Fruit fly (Drosophila melanogaster) whole organism, embryonic: ENCODE results near the gene Shaw.

ENCODE experiments used
- Bdp1 ChIP-seq: fragments of 200-800 bp; sonication (Bioruptor generic); optimal IDR thresholded peaks from 3 replicates; lab custom pipeline; 2016; ENCODE audit warnings: missing biosample characterization, missing genetic modification characterization
- C15 ChIP-seq: fragments of 200-800 bp; sonication (Bioruptor generic); IDR thresholded peaks from 3 replicates; pipeline ENCODE4 v1.3.6; 2022; ENCODE audit warnings: missing biosample characterization, missing genetic modification characterization
- CG10147 ChIP-seq: fragments of 200-800 bp; sonication (Bioruptor generic); optimal IDR thresholded peaks from 2 replicates; lab custom pipeline; 2019; ENCODE audit warnings: missing biosample characterization, mild to moderate bottlenecking, missing genetic modification characterization, moderate library complexity
- CG10209 ChIP-seq: fragments of 200-800 bp; sonication (Bioruptor generic); optimal IDR thresholded peaks from 3 replicates; lab custom pipeline; 2017; ENCODE audit warnings: missing biosample characterization, mild to moderate bottlenecking, missing genetic modification characterization, missing genetic modification reagents
- CG10321 ChIP-seq: fragments of 200-800 bp; sonication (Bioruptor generic); IDR thresholded peaks from 2 replicates; pipeline ENCODE4 v1.3.6; 2022; ENCODE audit warnings: missing biosample characterization, missing genetic modification characterization
- CG10366 ChIP-seq: fragments of 200-800 bp; sonication (Bioruptor generic); IDR thresholded peaks from 2 replicates; pipeline ENCODE4 v1.3.6; 2022; ENCODE audit warnings: missing biosample characterization, missing genetic modification characterization
- CG10431 ChIP-seq: fragments of 200-800 bp; sonication (Bioruptor generic); optimal IDR thresholded peaks from 3 replicates; lab custom pipeline; 2018; ENCODE audit warnings: missing biosample characterization, mild to moderate bottlenecking, missing genetic modification characterization
- CG12104 ChIP-seq: fragments of 200-800 bp; sonication (Bioruptor generic); optimal IDR thresholded peaks from 3 replicates; lab custom pipeline; 2016; ENCODE audit warnings: missing biosample characterization, missing genetic modification characterization
- CG12236 ChIP-seq: fragments of 200-800 bp; sonication (Bioruptor generic); optimal IDR thresholded peaks from 2 replicates; lab custom pipeline; 2016; ENCODE audit warnings: missing biosample characterization, missing genetic modification characterization
- CG1233 ChIP-seq: fragments of 200-800 bp; sonication (Bioruptor generic); optimal IDR thresholded peaks from 4 replicates; lab custom pipeline; 2018; ENCODE audit warnings: missing biosample characterization, mild to moderate bottlenecking, missing genetic modification characterization
- CG13296 ChIP-seq: fragments of 200-800 bp; sonication (Bioruptor generic); optimal IDR thresholded peaks from 3 replicates; lab custom pipeline; 2018; ENCODE audit warnings: missing biosample characterization, mild to moderate bottlenecking, missing genetic modification characterization
- CG15696 ChIP-seq: fragments of 200-800 bp; sonication (Bioruptor generic); optimal IDR thresholded peaks from 2 replicates; lab custom pipeline; 2019; ENCODE audit warnings: missing biosample characterization, mild to moderate bottlenecking, missing genetic modification characterization, moderate library complexity
- CG1647 ChIP-seq: fragments of 200-800 bp; sonication (Bioruptor generic); optimal IDR thresholded peaks from 3 replicates; lab custom pipeline; 2016; ENCODE audit warnings: missing biosample characterization, missing genetic modification characterization
- CG17359 ChIP-seq: fragments of 200-800 bp; sonication (Bioruptor generic); optimal IDR thresholded peaks from 3 replicates; lab custom pipeline; 2018; ENCODE audit warnings: missing biosample characterization, mild to moderate bottlenecking, missing genetic modification characterization, moderate library complexity
- CG17912 ChIP-seq: fragments of 200-800 bp; sonication (Bioruptor generic); optimal IDR thresholded peaks from 2 replicates; lab custom pipeline; 2018; ENCODE audit warnings: missing biosample characterization, mild to moderate bottlenecking, missing genetic modification characterization
- CG31224 ChIP-seq: fragments of 200-800 bp; sonication (Bioruptor generic); IDR thresholded peaks from 2 replicates; pipeline ENCODE4 v1.3.6; 2022; ENCODE audit warnings: missing biosample characterization, missing genetic modification characterization
- CG32772 ChIP-seq: fragments of 200-800 bp; sonication (Bioruptor generic); IDR thresholded peaks from 2 replicates; pipeline ENCODE4 v1.3.6; 2022; ENCODE audit warnings: missing biosample characterization, missing genetic modification characterization
- CG3281 ChIP-seq: fragments of 200-800 bp; sonication (Bioruptor generic); optimal IDR thresholded peaks from 3 replicates; lab custom pipeline; 2017; ENCODE audit warnings: missing biosample characterization, mild to moderate bottlenecking, missing genetic modification characterization
- CG33213 ChIP-seq: fragments of 200-800 bp; sonication (Bioruptor generic); optimal IDR thresholded peaks from 3 replicates; lab custom pipeline; 2016; ENCODE audit warnings: missing biosample characterization, missing genetic modification characterization
- CG4730 ChIP-seq: fragments of 200-800 bp; sonication (Bioruptor generic); IDR thresholded peaks from 2 replicates; pipeline ENCODE4 v1.3.6; 2022; ENCODE audit warnings: missing biosample characterization, missing genetic modification characterization
- CG5180 ChIP-seq: fragments of 200-800 bp; sonication (Bioruptor generic); optimal IDR thresholded peaks from 3 replicates; lab custom pipeline; 2017; ENCODE audit warnings: missing biosample characterization, missing genetic modification characterization, mild to moderate bottlenecking, moderate library complexity, missing genetic modification reagents
- CG6683 ChIP-seq: fragments of 200-800 bp; sonication (Bioruptor generic); optimal IDR thresholded peaks from 2 replicates; lab custom pipeline; 2017; ENCODE audit warnings: missing biosample characterization, mild to moderate bottlenecking, missing genetic modification characterization, missing genetic modification reagents
- CG9817 ChIP-seq: fragments of 200-800 bp; sonication (Bioruptor generic); optimal IDR thresholded peaks from 2 replicates; lab custom pipeline; 2018; ENCODE audit warnings: missing biosample characterization, mild to moderate bottlenecking, missing genetic modification characterization, moderate library complexity
- CHES-1-like ChIP-seq: fragments of 200-800 bp; sonication (Bioruptor generic); optimal IDR thresholded peaks from 2 replicates; lab custom pipeline; 2016; ENCODE audit warnings: missing biosample characterization, missing genetic modification characterization
- Kr ChIP-seq: fragments of 200-800 bp; sonication (Bioruptor generic); optimal IDR thresholded peaks from 2 replicates; lab custom pipeline; 2017; ENCODE audit warnings: missing biosample characterization, mild to moderate bottlenecking, missing genetic modification characterization
- Scr ChIP-seq: fragments of 200-800 bp; sonication (Bioruptor generic); IDR thresholded peaks from 2 replicates; pipeline ENCODE4 v1.3.6; 2022; ENCODE audit warnings: missing biosample characterization, missing genetic modification characterization; ENCODE audit not compliant: partially characterized antibody
- Xrp1 ChIP-seq: fragments of 200-800 bp; sonication (Bioruptor generic); IDR thresholded peaks from 2 replicates; pipeline ENCODE4 v1.3.6; 2022; ENCODE audit warnings: missing biosample characterization, missing genetic modification characterization
- al ChIP-seq: fragments of 200-800 bp; sonication (Bioruptor generic); IDR thresholded peaks from 2 replicates; pipeline ENCODE4 v1.3.6; 2022; ENCODE audit warnings: missing biosample characterization, missing genetic modification characterization
- ato ChIP-seq: fragments of 200-800 bp; sonication (Bioruptor generic); IDR thresholded peaks from 2 replicates; pipeline ENCODE4 v1.3.6; 2022; ENCODE audit warnings: missing biosample characterization, missing genetic modification characterization; ENCODE audit not compliant: partially characterized antibody
- cato ChIP-seq: fragments of 200-800 bp; sonication (Bioruptor generic); optimal IDR thresholded peaks from 2 replicates; lab custom pipeline; 2016; ENCODE audit warnings: missing biosample characterization, missing genetic modification characterization, borderline replicate concordance
- chm ChIP-seq: fragments of 200-800 bp; sonication (Bioruptor generic); IDR thresholded peaks from 2 replicates; pipeline ENCODE4 v1.3.6; 2022; ENCODE audit warnings: missing biosample characterization, missing genetic modification characterization
- dan ChIP-seq: fragments of 200-800 bp; sonication (Bioruptor generic); IDR thresholded peaks from 2 replicates; pipeline ENCODE4 v1.3.6; 2022; ENCODE audit warnings: missing biosample characterization, missing genetic modification characterization
- danr ChIP-seq: fragments of 200-800 bp; sonication (Bioruptor generic); IDR thresholded peaks from 2 replicates; pipeline ENCODE4 v1.3.6; 2022; ENCODE audit warnings: missing biosample characterization, missing genetic modification characterization
- fd3F ChIP-seq: fragments of 200-800 bp; sonication (Bioruptor generic); optimal IDR thresholded peaks from 2 replicates; lab custom pipeline; 2018; ENCODE audit warnings: missing biosample characterization, mild to moderate bottlenecking, missing genetic modification characterization, moderate library complexity
- gsb-n ChIP-seq: fragments of 200-800 bp; sonication (Bioruptor generic); optimal IDR thresholded peaks from 3 replicates; lab custom pipeline; 2018; ENCODE audit warnings: missing biosample characterization, mild to moderate bottlenecking, missing genetic modification characterization
- hth ChIP-seq: fragments of >200 bp; optimal IDR thresholded peaks from 2 replicates; lab custom pipeline; 2017; ENCODE audit warnings: inconsistent platforms
- kay ChIP-seq: fragments of 200-800 bp; sonication (Bioruptor generic); optimal IDR thresholded peaks from 2 replicates; lab custom pipeline; 2016; ENCODE audit warnings: missing biosample characterization, missing genetic modification characterization
- klu ChIP-seq: fragments of 200-800 bp; sonication (Bioruptor generic); IDR thresholded peaks from 2 replicates; pipeline ENCODE4 v1.3.6; 2022; ENCODE audit warnings: missing biosample characterization, missing genetic modification characterization
- lab ChIP-seq: fragments of 200-800 bp; sonication (Bioruptor generic); optimal IDR thresholded peaks from 3 replicates; lab custom pipeline; 2017; ENCODE audit warnings: missing biosample characterization, missing genetic modification characterization, mild to moderate bottlenecking, moderate library complexity, missing genetic modification reagents
- lmd ChIP-seq: fragments of 200-800 bp; sonication (Bioruptor generic); IDR thresholded peaks from 2 replicates; pipeline ENCODE4 v1.3.6; 2022; ENCODE audit warnings: missing biosample characterization, missing genetic modification characterization
- lov ChIP-seq, 2 experiments: fragments of 200-800 bp in 1 of 2; fragments of >200 bp in 1 of 2; sonication (Bioruptor generic) in 1 of 2; IDR thresholded peaks in 1 of 2; optimal IDR thresholded peaks in 1 of 2; 2 replicates in 1 of 2; 3 replicates in 1 of 2; pipeline versions ENCODE4 v1.3.6 to Lab custom; 2017 to 2022; ENCODE audit warnings: missing biosample characterization in 1 of 2, missing genetic modification characterization in 1 of 2
- pnt ChIP-seq: fragments of 200-800 bp; sonication (Bioruptor generic); optimal IDR thresholded peaks from 3 replicates; lab custom pipeline; 2016; ENCODE audit warnings: missing biosample characterization, missing genetic modification characterization
- rib ChIP-seq: fragments of 200-800 bp; sonication (Bioruptor generic); IDR thresholded peaks from 2 replicates; pipeline ENCODE4 v1.3.6; 2022; ENCODE audit warnings: missing biosample characterization, missing genetic modification characterization
- sd ChIP-seq: fragments of 200-800 bp; sonication (Bioruptor generic); optimal IDR thresholded peaks from 3 replicates; lab custom pipeline; 2018; ENCODE audit warnings: missing biosample characterization, mild to moderate bottlenecking, missing genetic modification characterization, moderate library complexity
- sens ChIP-seq: fragments of 200-800 bp; sonication (Bioruptor generic); peaks from one replicate; lab custom pipeline; 2016; ENCODE audit warnings: missing biosample characterization, missing genetic modification characterization
- sens-2 ChIP-seq: fragments of 200-800 bp; sonication (Bioruptor generic); IDR thresholded peaks from 2 replicates; pipeline ENCODE4 v1.3.6; 2022; ENCODE audit warnings: missing biosample characterization, missing genetic modification characterization
- slou ChIP-seq: fragments of 200-800 bp; sonication (Bioruptor generic); optimal IDR thresholded peaks from 3 replicates; lab custom pipeline; 2016; ENCODE audit warnings: missing biosample characterization, missing genetic modification characterization
- ssp ChIP-seq: fragments of 200-800 bp; sonication (Bioruptor generic); IDR thresholded peaks from 2 replicates; pipeline ENCODE4 v1.3.6; 2022; ENCODE audit warnings: missing biosample characterization, missing genetic modification characterization
- stc ChIP-seq: fragments of 200-800 bp; sonication (Bioruptor generic); IDR thresholded peaks from 2 replicates; pipeline ENCODE4 v1.3.6; 2022; ENCODE audit warnings: missing biosample characterization, missing genetic modification characterization
- tll ChIP-seq, 2 experiments: fragments of 200-800 bp in 1 of 2; fragments of >200 bp in 1 of 2; sonication (Bioruptor generic) in 1 of 2; optimal IDR thresholded peaks; 2 replicates each; lab custom pipeline; 2017 to 2019; ENCODE audit warnings: missing biosample characterization in 2 of 2, missing genetic modification characterization in 2 of 2, mild to moderate bottlenecking in 1 of 2, moderate library complexity in 1 of 2

The Shaw gene

DNA sequence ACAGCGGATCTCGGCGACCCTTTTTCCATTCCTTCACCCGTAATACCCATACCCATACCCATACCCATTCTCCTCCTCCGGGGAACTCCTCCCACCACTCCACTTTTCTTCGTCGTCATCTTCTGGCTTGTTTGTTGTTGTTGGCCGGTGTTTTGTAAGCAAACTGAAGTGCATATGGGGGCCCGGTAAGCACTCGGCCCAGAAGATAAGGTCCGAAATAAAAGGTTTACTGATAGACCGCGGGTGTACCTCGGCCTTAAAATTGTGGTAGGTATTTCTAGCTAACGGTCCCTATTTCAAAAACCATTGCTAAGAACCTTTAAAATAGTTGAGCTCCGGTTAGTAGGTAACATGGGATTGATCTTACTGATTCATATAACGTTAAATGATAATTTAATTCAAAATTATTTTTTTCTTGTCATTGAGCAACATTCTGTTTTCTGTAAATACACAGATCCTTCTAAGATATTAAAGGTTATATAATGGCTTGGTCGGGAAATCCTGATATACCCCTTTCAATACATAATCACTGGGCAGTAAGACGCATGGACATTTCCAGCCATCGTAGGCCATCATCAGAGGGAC lies 57.9 kb downstream of the Shaw start (continued):
- no peak for TF ChIP-seq CG13296 (GFP tag; lab: Kevin White, UChicago)
- no peak for TF ChIP-seq CHES-1-like
- TF ChIP-seq ato (GFP tag; lab: Robert Waterston, UW): no peak
- TF ChIP-seq CG10366 (GFP tag; lab: Robert Waterston, UW): no peak; the same call in 1 of the 2 replicates
- no peak for TF ChIP-seq sd
- no peak for TF ChIP-seq Scr
- no peak for TF ChIP-seq sens-2 (GFP tag; lab: Robert Waterston, UW)
- TF ChIP-seq CG3281: peak; percentile 1
- TF ChIP-seq CG5180 (GFP tag; lab: Kevin White, UChicago): no peak
- TF ChIP-seq tll (GFP tag; optimal IDR thresholded peaks at IDR 0.05; lab: Kevin White, UChicago): no peak
- TF ChIP-seq Bdp1 (GFP tag; lab: Kevin White, UChicago): no peak
- peak; percentile 93 for TF ChIP-seq sens (GFP tag; lab: Kevin White, UChicago)
- TF ChIP-seq CG33213: peak; percentile 15
- TF ChIP-seq CG4730 (GFP tag; lab: Robert Waterston, UW): no peak
- TF ChIP-seq pnt (GFP tag; lab: Kevin White, UChicago): peak; percentile 35
- peak; percentile 41; the same call in 1 of the 2 replicates for TF ChIP-seq stc
- TF ChIP-seq lmd: peak; percentile 59
- TF ChIP-seq lov (optimal IDR thresholded peaks at IDR 0.05; lab: Kevin White, UChicago): no peak
- no peak for TF ChIP-seq lov (GFP tag; IDR thresholded peaks at IDR 0.05; lab: Robert Waterston, UW)
- no peak for TF ChIP-seq al
- no peak for TF ChIP-seq CG1233 (GFP tag; lab: Kevin White, UChicago)
- TF ChIP-seq CG9817 (tag; lab: Kevin White, UChicago): no peak
- TF ChIP-seq CG1647 (GFP tag; lab: Kevin White, UChicago): no peak
- peak; percentile 71 for TF ChIP-seq Xrp1 (GFP tag; lab: Robert Waterston, UW)
- no peak for TF ChIP-seq C15
- TF ChIP-seq CG10209 (GFP tag; lab: Kevin White, UChicago): peak; percentile 56
- TF ChIP-seq rib (GFP tag; lab: Robert Waterston, UW): no peak
- TF ChIP-seq CG31224: no peak
- 0 out of 2 replicates have a peak, but pooled peaks have one; percentile 7 for TF ChIP-seq ssp
- TF ChIP-seq fd3F (GFP tag; lab: Kevin White, UChicago): no peak
- TF ChIP-seq kay (GFP tag; lab: Kevin White, UChicago): no peak
- no peak for TF ChIP-seq hth
- no peak for TF ChIP-seq dan
- TF ChIP-seq CG12236 (GFP tag; lab: Kevin White, UChicago): no peak
- TF ChIP-seq chm (GFP tag; lab: Robert Waterston, UW): peak; percentile 16; the same call in 1 of the 2 replicates
- TF ChIP-seq cato: no peak
- TF ChIP-seq Kr (GFP tag; lab: Kevin White, UChicago): no peak
- no peak for TF ChIP-seq slou
- 0 out of 2 replicates have a peak, but pooled peaks have one; percentile 7 for TF ChIP-seq klu (GFP tag; lab: Robert Waterston, UW)
- TF ChIP-seq danr: 0 out of 2 replicates have a peak, but pooled peaks have one; percentile 25
- no peak for TF ChIP-seq CG10147 (GFP tag; lab: Kevin White, UChicago)
- TF ChIP-seq CG6683 (GFP tag; lab: Kevin White, UChicago): no peak
- TF ChIP-seq CG10321 (GFP tag; lab: Robert Waterston, UW): no peak
- no peak for TF ChIP-seq CG17359 (tag; lab: Kevin White, UChicago)
- TF ChIP-seq CG32772 (GFP tag; lab: Robert Waterston, UW): 0 out of 2 replicates have a peak, but pooled peaks have one; percentile 44
- TF ChIP-seq CG17912: no peak
- TF ChIP-seq CG10431 (GFP tag; lab: Kevin White, UChicago): no peak
- TF ChIP-seq CG12104: peak; percentile 10
- TF ChIP-seq gsb-n: peak; percentile 12
- TF ChIP-seq lab: peak; percentile 9
- TF ChIP-seq CG15696 (tag; lab: Kevin White, UChicago): peak; percentile 54
